Worm (Caenorhabditis elegans) whole organism, L4/young adult: ENCODE measurements around the gene C25F9.15.

Experiments used
- W03F9.2 ChIP-seq: fragments of 150-350 bp; optimal IDR thresholded peaks from 2 replicates; lab custom pipeline; 2014; ENCODE audit warnings: missing biosample characterization, missing genetic modification characterization
- dao-5 ChIP-seq: sonication (generic microtip); optimal IDR thresholded peaks from 2 replicates; lab custom pipeline; 2016; ENCODE audit warnings: missing genotype, missing genetic modification characterization, moderate library complexity, missing compliant biosample characterization
- him-1 ChIP-seq: sonication (generic microtip); optimal IDR thresholded peaks from 2 replicates; lab custom pipeline; 2016; ENCODE audit warnings: missing genotype, missing genetic modification reagents, missing genetic modification characterization, missing compliant biosample characterization

C25F9.15 gene

DNA sequence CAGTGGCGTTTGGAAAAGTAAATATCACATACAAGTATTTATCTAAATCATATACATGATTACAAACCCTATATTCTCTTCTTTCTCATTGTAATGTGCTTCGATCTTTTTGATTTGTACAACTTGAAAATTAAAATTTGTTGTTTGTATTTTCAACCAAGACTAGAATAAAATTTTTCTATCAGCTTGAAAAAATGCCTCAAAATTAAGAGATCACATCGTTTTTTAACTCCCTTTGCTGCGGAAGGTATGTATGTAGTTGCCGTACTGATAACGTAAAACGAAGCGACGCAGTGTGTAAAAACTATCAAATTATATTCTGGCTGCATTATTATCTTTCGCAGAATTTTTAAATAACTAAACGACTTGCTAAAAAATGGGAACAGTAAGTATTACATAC lies at the start of gene C25F9.15:
C25F9.15 (plus strand) TSS at position 301 of the 400 bp plus-strand sequence.
- no peak for TF ChIP-seq dao-5
- TF ChIP-seq him-1 (tag; lab: Kevin White, UChicago), result no peak
- no peak for TF ChIP-seq W03F9.2 (tag; lab: Kevin White, UChicago)

DNA sequence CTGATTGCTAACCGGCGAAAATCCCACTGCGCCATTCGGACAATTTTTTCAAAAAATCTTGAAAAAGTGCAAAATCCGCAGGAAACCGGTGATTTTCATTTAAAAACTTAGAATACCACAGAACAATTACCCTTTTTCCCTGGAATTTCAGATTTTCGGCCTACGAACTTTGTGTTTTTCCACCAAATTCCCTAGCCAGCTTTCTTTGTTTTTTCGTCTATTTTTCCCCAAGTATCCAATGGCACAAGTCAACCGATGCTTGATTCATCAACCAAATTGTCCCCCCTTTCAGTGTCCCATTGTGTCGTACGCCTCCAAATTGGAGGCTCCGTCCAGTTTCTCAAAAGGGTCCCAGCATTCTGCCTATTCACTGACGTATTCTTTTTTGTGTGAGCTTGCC lies 47.7 kb upstream of the C25F9.15 start, which contains the start of gene Y43F8A.1:
Y43F8A.1 (plus strand) TSS at position 301 of the 400 bp plus-strand sequence.
- TF ChIP-seq dao-5, result no peak
- TF ChIP-seq W03F9.2 (tag; lab: Kevin White, UChicago), result no peak
- no peak for TF ChIP-seq him-1 (tag; lab: Kevin White, UChicago)

DNA sequence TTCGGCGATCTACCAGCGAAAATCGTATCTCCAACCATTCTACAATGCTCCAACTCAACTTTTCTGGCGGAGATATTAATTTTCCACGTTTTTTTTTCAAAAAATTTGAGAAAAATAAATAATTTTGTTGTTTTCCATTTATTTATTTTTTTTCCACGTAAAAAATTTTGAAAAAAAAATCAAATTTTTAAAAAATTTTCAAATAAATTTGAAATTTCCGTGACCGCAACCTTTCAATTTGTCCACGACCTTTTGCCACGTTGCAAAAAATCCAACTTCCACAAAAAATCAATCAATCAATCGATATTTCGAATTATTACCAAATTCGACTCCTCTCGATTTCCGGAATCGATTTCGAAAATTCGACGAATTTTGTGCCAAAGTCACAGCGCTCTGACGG lies 46.7 kb upstream of the C25F9.15 start, which contains the start of gene Y43F8A.2:
Y43F8A.2 (plus strand) TSS at position 301 of the 400 bp plus-strand sequence.
- no peak for TF ChIP-seq dao-5
- TF ChIP-seq him-1 (tag; lab: Kevin White, UChicago), result no peak
- no peak for TF ChIP-seq W03F9.2 (tag; lab: Kevin White, UChicago)

DNA sequence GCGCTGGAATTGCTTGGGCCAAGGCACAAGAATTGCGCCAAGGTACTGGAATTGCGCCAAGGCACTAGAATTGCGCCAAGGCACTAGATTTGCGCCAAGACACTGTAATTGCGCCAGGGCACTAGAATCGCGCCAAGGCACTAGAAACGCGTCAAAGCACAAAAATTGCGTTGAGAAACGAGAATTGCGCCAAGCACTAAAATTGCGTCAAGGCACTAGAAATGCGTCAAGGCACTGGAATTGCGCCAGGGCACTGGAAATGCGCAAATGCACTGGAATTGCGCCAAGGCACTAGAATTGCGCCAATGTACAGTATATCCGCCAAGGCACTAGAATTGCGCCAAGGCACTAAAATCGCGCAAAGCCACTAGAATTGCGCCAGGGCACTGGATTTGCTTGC lies 46.2 kb upstream of the C25F9.15 start:
- TF ChIP-seq dao-5 (no peak), him-1 (tag; lab: Kevin White, UChicago) (no peak), W03F9.2 (tag; lab: Kevin White, UChicago) (no peak)

DNA sequence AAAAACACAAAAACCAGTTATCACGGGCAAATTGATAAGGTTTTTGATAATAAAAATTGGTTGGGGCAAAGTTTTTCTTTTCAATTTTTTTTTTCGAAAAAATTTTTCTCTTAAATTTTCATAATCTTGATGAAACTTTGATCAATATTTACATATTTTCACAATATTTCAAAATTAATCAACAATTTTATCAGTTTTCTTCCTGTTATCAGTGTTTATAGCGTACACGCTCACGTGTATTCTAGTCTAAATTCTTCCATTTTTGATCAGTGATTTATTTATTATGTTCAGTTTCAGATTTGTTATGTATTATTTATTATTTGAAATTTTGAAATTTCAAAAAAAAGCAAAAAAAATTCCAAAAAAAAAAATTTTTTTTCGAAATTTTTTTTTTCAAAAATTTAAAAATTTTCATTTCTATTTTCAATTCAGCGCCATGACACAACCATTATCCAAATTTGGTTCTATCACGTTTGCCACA lies 40.9 kb upstream of the C25F9.15 start, which contains the start of gene nceh-1:
nceh-1 (plus strand) TSS at position 431 of the 481 bp plus-strand sequence.
- no peak for TF ChIP-seq W03F9.2 (tag; lab: Kevin White, UChicago)
- TF ChIP-seq him-1 (tag; lab: Kevin White, UChicago), result no peak
- no peak for TF ChIP-seq dao-5

DNA sequence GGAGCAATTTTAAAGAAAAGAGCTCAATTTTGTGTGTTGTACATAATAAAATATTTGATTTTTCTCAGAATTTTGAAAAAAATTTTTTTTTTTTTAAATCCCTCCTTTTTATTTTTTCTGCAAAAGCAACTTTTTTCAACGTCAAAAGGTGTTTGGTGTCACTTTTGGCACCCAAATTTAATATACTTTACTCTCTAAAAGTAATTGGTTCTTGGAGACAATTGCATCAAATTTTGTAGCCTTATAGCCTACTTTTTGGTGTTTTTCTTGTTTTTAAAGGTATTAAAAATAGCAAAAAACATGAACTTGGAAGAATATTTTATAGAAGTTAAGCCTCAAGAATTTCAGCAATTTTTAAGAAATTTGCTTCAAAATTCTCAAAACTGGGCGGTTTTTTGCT lies 37.0 kb upstream of the C25F9.15 start, which contains the start of gene srw-84:
srw-84 (plus strand) TSS at position 301 of the 400 bp plus-strand sequence.
- TF ChIP-seq W03F9.2 (tag; lab: Kevin White, UChicago) (no peak), dao-5 (no peak), him-1 (tag; lab: Kevin White, UChicago) (no peak)

DNA sequence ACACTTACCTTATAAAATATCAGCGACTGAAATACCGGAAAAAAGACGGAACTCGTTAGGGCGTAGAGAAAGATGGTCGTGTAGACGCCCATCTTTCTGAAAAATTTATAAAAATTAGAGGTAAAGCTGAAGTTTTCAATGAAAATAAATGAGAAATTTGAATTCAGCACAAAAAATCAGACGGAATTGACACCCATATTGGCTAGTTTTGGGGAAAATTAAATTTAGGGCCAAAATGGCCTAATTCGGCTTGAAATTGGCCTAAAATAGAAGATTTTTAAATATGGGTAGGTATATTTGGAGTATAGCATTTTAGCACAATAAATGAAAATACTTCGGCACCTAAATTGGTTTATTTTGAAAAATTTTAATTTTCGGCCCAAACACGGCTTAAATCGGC lies 27.9 kb upstream of the C25F9.15 start, which contains the start of gene slcr-46.2:
slcr-46.2 (minus strand) TSS at position 101 of the 400 bp plus-strand sequence.
- TF ChIP-seq him-1 (tag; lab: Kevin White, UChicago), result no peak
- TF ChIP-seq dao-5, result no peak
- no peak for TF ChIP-seq W03F9.2 (tag; lab: Kevin White, UChicago)

DNA sequence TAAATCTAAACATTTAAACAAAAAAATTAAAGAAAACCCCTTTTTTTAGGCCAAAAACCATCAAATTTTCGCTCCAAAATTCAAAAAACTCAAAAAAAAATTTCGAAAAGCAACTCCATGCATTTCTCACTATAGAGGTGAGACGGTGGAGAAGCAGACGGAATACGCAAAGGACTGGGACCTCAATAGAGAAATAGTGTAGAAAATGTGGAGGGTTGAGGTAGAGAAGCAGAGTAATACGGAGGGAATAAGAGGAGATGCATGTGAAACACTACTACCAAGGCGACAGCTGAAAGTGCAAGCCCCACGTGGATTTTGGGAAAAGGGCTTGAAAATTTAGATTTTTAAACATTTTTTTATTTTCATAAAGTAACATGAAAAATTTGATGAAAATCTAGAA lies 26.7 kb upstream of the C25F9.15 start:
- no peak for TF ChIP-seq dao-5
- no peak for TF ChIP-seq him-1 (tag; lab: Kevin White, UChicago)
- TF ChIP-seq W03F9.2 (tag; lab: Kevin White, UChicago), result no peak

DNA sequence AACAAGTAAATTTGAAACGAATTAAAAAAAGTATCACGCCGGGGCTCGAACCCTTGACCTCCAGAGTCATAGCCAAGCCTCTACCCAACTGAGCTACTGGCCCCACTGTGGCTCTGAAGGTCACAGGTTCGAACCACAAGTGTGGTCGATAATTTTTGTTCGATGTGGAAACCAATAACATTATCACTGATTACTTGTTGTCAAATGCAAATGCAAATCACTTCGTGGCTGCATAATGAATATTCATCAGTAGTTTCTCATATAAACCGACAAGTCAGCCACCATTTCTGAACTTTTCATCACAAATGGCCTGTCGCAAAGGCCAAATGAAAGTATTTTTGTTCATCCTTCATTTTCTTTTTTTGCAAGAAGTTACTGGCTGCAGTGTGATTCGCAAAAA lies 23.2 kb upstream of the C25F9.15 start, which contains the start of gene C25F9.8:
C25F9.8 (plus strand) TSS at position 301 of the 400 bp plus-strand sequence.
- no peak for TF ChIP-seq him-1 (tag; lab: Kevin White, UChicago)
- TF ChIP-seq dao-5, result no peak
- no peak for TF ChIP-seq W03F9.2 (tag; lab: Kevin White, UChicago)

DNA sequence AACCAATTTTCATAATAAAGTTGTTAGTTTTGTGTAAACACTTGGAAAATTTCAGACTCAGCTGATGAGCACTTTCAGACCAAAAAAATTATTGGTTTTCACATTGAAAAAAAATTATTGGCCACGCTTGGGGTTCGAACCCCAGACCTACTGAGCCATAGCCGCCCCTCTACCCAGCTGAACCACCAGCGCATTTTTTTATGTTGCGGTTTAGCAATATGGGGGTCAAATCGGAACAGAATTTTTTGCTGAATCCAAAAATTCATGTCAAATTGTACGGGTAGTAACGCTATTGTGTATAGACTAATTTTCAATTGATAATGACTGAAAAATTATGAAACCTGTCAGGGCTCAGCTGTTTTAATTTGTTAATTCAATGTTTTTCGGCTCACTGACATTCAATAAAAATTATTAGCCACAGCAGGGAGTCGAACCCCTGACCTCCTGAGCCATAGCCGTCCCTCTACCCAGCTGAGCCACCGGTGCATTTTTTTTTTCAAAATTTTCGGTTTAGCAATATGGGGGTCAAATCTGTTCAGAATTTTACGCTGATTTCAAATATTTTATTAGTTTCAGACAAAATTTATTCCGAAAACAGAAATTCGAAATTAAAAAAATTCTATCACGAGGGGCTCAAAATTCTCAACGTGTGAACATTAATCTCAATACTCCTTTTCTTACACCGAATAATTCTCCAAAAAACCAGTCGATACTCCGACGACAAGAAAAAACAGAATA lies 21.2 kb upstream of the C25F9.15 start:
- no peak for TF ChIP-seq W03F9.2 (tag; lab: Kevin White, UChicago)

DNA sequence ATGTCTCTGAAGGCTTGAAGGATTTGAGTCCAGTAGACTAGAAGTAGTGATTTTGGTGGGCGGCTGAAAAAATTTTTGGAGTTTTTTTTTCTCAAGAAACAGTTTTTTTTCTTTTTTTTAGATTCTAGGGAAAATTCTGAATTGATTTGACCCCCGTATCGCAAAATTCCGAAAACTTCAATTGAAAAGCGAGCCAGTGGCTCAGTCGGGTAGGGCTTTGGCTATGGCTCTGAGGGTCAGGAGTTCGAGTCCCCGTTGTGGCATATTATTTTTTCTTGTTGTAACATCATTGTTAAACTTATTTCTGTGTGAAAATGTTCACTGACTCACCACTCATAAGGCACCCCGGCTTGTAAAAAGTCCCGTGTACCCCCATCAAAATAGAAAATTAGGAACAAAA lies 19.5 kb upstream of the C25F9.15 start:
- TF ChIP-seq W03F9.2 (tag; lab: Kevin White, UChicago) (no peak), him-1 (tag; lab: Kevin White, UChicago) (no peak), dao-5 (no peak)

DNA sequence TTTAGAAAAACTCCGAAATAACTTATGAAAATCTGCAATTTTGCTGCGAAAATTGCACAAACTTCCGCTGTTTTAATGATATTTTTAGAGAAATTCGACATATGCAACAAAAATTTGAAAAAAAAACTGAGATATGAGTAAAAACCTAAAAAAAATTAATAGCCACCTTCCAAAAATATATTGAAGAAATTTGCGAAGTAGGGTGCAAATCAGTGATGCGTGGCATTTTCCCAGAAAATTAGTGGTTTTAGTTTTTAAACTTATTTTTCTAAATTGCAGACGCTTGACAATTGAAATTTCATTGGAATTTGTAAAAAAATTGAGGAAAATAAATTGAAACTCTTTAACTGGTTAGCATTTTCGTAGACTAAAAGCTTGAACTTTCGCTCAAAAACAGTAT lies 19.1 kb upstream of the C25F9.15 start, which contains the start of gene C25F9.13:
C25F9.13 (minus strand) TSS at position 101 of the 400 bp plus-strand sequence.
- TF ChIP-seq dao-5, result no peak
- TF ChIP-seq W03F9.2 (tag; lab: Kevin White, UChicago), result no peak
- TF ChIP-seq him-1 (tag; lab: Kevin White, UChicago), result no peak

DNA sequence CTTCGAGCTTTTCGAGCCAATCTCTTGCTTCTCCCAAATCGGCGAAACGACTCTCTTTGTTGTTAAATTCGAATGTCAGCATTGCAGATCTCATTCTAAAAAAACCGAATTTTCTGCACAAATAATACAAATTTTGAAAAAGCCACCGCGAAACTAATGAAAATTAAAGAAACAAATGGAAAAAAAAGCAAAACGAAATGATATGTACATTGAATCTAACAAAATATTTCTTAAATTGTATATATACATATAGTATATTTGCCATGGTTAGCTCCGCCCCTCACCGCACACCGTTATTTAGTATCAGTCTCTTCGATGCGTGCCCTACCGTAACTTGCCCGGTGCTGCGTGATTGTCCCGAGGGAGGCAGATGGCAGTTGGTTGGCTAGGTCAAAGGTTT lies 17.3 kb upstream of the C25F9.15 start, which contains the start of gene srw-86:
srw-86 (minus strand) TSS at position 101 of the 400 bp plus-strand sequence.
- TF ChIP-seq W03F9.2 (tag; lab: Kevin White, UChicago), result no peak
- TF ChIP-seq him-1 (tag; lab: Kevin White, UChicago), result no peak
- no peak for TF ChIP-seq dao-5

DNA sequence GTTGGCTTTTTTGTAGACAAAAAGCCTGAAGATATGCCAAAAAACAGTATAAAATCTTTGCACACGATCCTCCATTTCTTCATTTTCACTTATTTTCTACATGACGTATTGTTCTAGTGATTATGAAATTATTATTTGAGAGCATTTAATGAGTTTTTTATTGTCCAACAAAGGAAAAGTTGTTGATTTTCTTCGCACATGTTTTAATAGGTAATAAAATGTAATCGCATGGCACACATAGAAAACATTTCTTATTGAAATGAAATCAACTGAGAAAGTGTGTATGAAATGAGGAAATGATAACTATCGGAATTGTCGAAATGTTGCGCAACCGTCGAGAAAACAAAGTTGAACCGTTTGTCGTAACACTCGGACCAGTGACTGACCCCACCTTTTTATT lies 16.5 kb upstream of the C25F9.15 start:
- TF ChIP-seq dao-5 (no peak), him-1 (tag; lab: Kevin White, UChicago) (no peak), W03F9.2 (tag; lab: Kevin White, UChicago) (no peak)
